Worm (Caenorhabditis elegans): ENCODE data around the gene B0454.5.

ce11 chrII:3044023-3044422 lies 5.4 kb downstream of the B0454.5 start, which contains the start of gene sri-29:
- TF ChIP-seq ztf-11 (tag; optimal IDR thresholded peaks at IDR 0.05): no peak
- TF ChIP-seq lin-39 (tag; optimal IDR thresholded peaks at IDR 0.05): no peak
- no peak for TF ChIP-seq sma-9 (GFP tag; optimal IDR thresholded peaks at IDR 0.05)
- TF ChIP-seq sma-9 (tag; optimal IDR thresholded peaks at IDR 0.05): no peak
- no peak for TF ChIP-seq sma-3 (GFP tag; optimal IDR thresholded peaks at IDR 0.05)
